Worm (Caenorhabditis elegans) whole organism, L4 larva: Measurements from ENCODE around the gene srw-13.

Experiments
- F10B5.3 ChIP-seq: sonication (generic microtip); optimal IDR thresholded peaks from 2 replicates; lab custom pipeline; 2016; ENCODE audit warnings: mild to moderate bottlenecking, missing genetic modification characterization, missing compliant biosample characterization
- F26F4.8 ChIP-seq: fragments of 200-800 bp; sonication (Bioruptor generic); conservative IDR thresholded peaks from 2 replicates; pipeline ENCODE4 v1.3.6; 2022; ENCODE audit warnings: missing genetic modification characterization, missing compliant biosample characterization
- F37D6.2 ChIP-seq: sonication (generic microtip); optimal IDR thresholded peaks from 2 replicates; lab custom pipeline; 2016; ENCODE audit warnings: mild to moderate bottlenecking, missing genetic modification characterization, missing compliant biosample characterization
- F44E2.7 ChIP-seq: fragments of 200-800 bp; sonication (Bioruptor generic); IDR thresholded peaks from 2 replicates; pipeline ENCODE4 v2.1.2; 2022; ENCODE audit warnings: missing genetic modification characterization, missing compliant biosample characterization
- T26A8.4 ChIP-seq: fragments of 200-800 bp; sonication (Bioruptor generic); IDR thresholded peaks from 2 replicates; pipeline ENCODE4 v1.3.6; 2022; ENCODE audit warnings: missing genetic modification characterization, missing compliant biosample characterization
- Y105C5A.15 ChIP-seq: fragments of 200-800 bp; sonication (Bioruptor generic); IDR thresholded peaks from 2 replicates; pipeline ENCODE4 v1.3.6; 2022; ENCODE audit warnings: missing genetic modification characterization, missing compliant biosample characterization
- Y48G9A.11 ChIP-seq: fragments of 200-800 bp; sonication (Bioruptor generic); IDR thresholded peaks from 2 replicates; pipeline ENCODE4 v1.3.6; 2022; ENCODE audit warnings: missing genetic modification reagents, missing genetic modification characterization, missing compliant biosample characterization
- ZK337.2 ChIP-seq: fragments of 200-800 bp; sonication (Bioruptor generic); IDR thresholded peaks from 2 replicates; pipeline ENCODE4 v1.3.6; 2022; ENCODE audit warnings: missing genetic modification reagents, missing genetic modification characterization, missing compliant biosample characterization
- aha-1 ChIP-seq: fragments of 150-350 bp; peaks from one replicate; lab custom pipeline; 2014; ENCODE audit warnings: missing biosample characterization, missing genetic modification characterization
- attf-4 ChIP-seq: sonication (generic microtip); optimal IDR thresholded peaks from 3 replicates; lab custom pipeline; 2017; ENCODE audit warnings: missing biosample characterization, missing genetic modification characterization
- ceh-82 ChIP-seq: sonication (generic microtip); optimal IDR thresholded peaks from 2 replicates; lab custom pipeline; 2017; ENCODE audit warnings: missing biosample characterization, missing genetic modification characterization
- cey-2 ChIP-seq: sonication (generic microtip); optimal IDR thresholded peaks from 3 replicates; lab custom pipeline; 2017; ENCODE audit warnings: missing genetic modification characterization, mild to moderate bottlenecking, missing compliant biosample characterization, antibody characterized with exemption, borderline replicate concordance; ENCODE audit not compliant: insufficient read depth
- ctbp-1 ChIP-seq: fragments of 200-800 bp; sonication (Bioruptor generic); IDR thresholded peaks from 2 replicates; pipeline ENCODE4 v1.3.6; 2022; ENCODE audit warnings: missing genetic modification reagents, missing genetic modification characterization, missing compliant biosample characterization
- daf-12 ChIP-seq: fragments of 150-350 bp; optimal IDR thresholded peaks from 2 replicates; lab custom pipeline; 2014; ENCODE audit warnings: missing biosample characterization, missing genetic modification reagents, missing genetic modification characterization
- daf-16 ChIP-seq, 3 experiments: sonication (generic microtip); optimal IDR thresholded peaks; 2 replicates each; lab custom pipeline; 2016 to 2017; ENCODE audit warnings: missing genetic modification characterization in 3 of 3, missing genetic modification reagents in 3 of 3, mild to moderate bottlenecking in 2 of 3, missing compliant biosample characterization in 2 of 3, missing biosample characterization in 1 of 3, moderate library complexity in 1 of 3
- daf-19 ChIP-seq: fragments of 200-800 bp; sonication (Bioruptor generic); conservative IDR thresholded peaks from 2 replicates; pipeline ENCODE4 v1.3.6; 2022; ENCODE audit warnings: missing genetic modification characterization, missing compliant biosample characterization
- dmd-6 ChIP-seq: fragments of 200-800 bp; sonication (Bioruptor generic); IDR thresholded peaks from 2 replicates; pipeline ENCODE4 v1.3.6; 2022; ENCODE audit warnings: missing genetic modification reagents, missing genetic modification characterization, missing compliant biosample characterization
- dpl-1 ChIP-seq: fragments of 150-350 bp; optimal IDR thresholded peaks from 2 replicates; lab custom pipeline; 2014; ENCODE audit warnings: missing biosample characterization, missing genetic modification reagents, missing genetic modification characterization
- duxl-1 ChIP-seq: sonication (generic microtip); optimal IDR thresholded peaks from 2 replicates; lab custom pipeline; 2016; ENCODE audit warnings: mild to moderate bottlenecking, missing genetic modification characterization, moderate library complexity, missing compliant biosample characterization; ENCODE audit not compliant: poor library complexity
- fos-1 ChIP-seq: fragments of 150-350 bp; optimal IDR thresholded peaks from 2 replicates; lab custom pipeline; 2014; ENCODE audit warnings: missing biosample characterization, missing genetic modification characterization
- hif-1 ChIP-seq, 2 experiments: sonication (generic microtip); optimal IDR thresholded peaks; 2 replicates each; lab custom pipeline; 2016 to 2017; ENCODE audit warnings: missing compliant biosample characterization in 2 of 2, missing genetic modification characterization in 2 of 2, missing genetic modification reagents in 2 of 2, missing genotype in 2 of 2, mild to moderate bottlenecking in 1 of 2
- hmg-1.1 ChIP-seq: fragments of 200-800 bp; sonication (Bioruptor generic); IDR thresholded peaks from 2 replicates; pipeline ENCODE4 v1.3.6; 2022; ENCODE audit warnings: missing genetic modification reagents, missing genetic modification characterization, missing compliant biosample characterization
- lin-1 ChIP-seq: fragments of 200-800 bp; sonication (Bioruptor generic); IDR thresholded peaks from 2 replicates; pipeline ENCODE4 v1.3.6; 2022; ENCODE audit warnings: missing genetic modification reagents, missing genetic modification characterization, missing compliant biosample characterization
- lin-29 ChIP-seq: fragments of 200-800 bp; sonication (Bioruptor generic); IDR thresholded peaks from 2 replicates; pipeline ENCODE4 v1.3.6; 2022; ENCODE audit warnings: missing genetic modification reagents, missing genetic modification characterization, missing compliant biosample characterization
- lin-38 ChIP-seq: fragments of 200-800 bp; sonication (Bioruptor generic); IDR thresholded peaks from 2 replicates; pipeline ENCODE4 v1.3.6; 2022; ENCODE audit warnings: missing genetic modification reagents, missing genetic modification characterization, missing compliant biosample characterization
- lin-39 ChIP-seq: fragments of 150-350 bp; optimal IDR thresholded peaks from 2 replicates; lab custom pipeline; 2014; ENCODE audit warnings: missing biosample characterization, missing genetic modification reagents, missing genetic modification characterization
- lir-3 ChIP-seq: sonication (generic microtip); optimal IDR thresholded peaks from 2 replicates; lab custom pipeline; 2016; ENCODE audit warnings: mild to moderate bottlenecking, missing genetic modification characterization, missing compliant biosample characterization
- mdl-1 ChIP-seq, 2 experiments: fragments of 150-350 bp in 1 of 2; sonication (generic microtip) in 1 of 2; optimal IDR thresholded peaks; 2 replicates each; lab custom pipeline; 2014 to 2017; ENCODE audit warnings: missing biosample characterization in 2 of 2, missing genetic modification characterization in 2 of 2
- mep-1 ChIP-seq: fragments of 150-350 bp; sonication (generic microtip); optimal IDR thresholded peaks from 3 replicates; lab custom pipeline; 2014; ENCODE audit warnings: missing biosample characterization, missing genetic modification characterization
- mes-2 ChIP-seq: sonication (generic microtip); optimal IDR thresholded peaks from 2 replicates; lab custom pipeline; 2016; ENCODE audit warnings: missing genotype, mild to moderate bottlenecking, missing genetic modification characterization, missing compliant biosample characterization; ENCODE audit not compliant: poor library complexity, severe bottlenecking
- mxl-3 ChIP-seq: fragments of 200-800 bp; sonication (Bioruptor generic); optimal IDR thresholded peaks from 2 replicates; lab custom pipeline; 2018; ENCODE audit warnings: mild to moderate bottlenecking, missing genetic modification characterization, missing compliant biosample characterization
- nhr-41 ChIP-seq: fragments of 200-800 bp; sonication (Bioruptor generic); IDR thresholded peaks from 2 replicates; pipeline ENCODE4 v1.3.6; 2022; ENCODE audit warnings: missing genetic modification reagents, missing genetic modification characterization, missing compliant biosample characterization
- nhr-42 ChIP-seq: fragments of 200-800 bp; sonication (Bioruptor generic); IDR thresholded peaks from 2 replicates; pipeline ENCODE4 v1.3.6; 2022; ENCODE audit warnings: missing genetic modification characterization, missing compliant biosample characterization
- nhr-6 ChIP-seq: fragments of 150-350 bp; optimal IDR thresholded peaks from 2 replicates; lab custom pipeline; 2014; ENCODE audit warnings: missing biosample characterization, missing genetic modification characterization
- pha-4 ChIP-seq, 2 experiments: fragments of 150-350 bp in 1 of 2; fragments of 200-800 bp in 1 of 2; sonication (Bioruptor generic) in 1 of 2; IDR thresholded peaks in 1 of 2; optimal IDR thresholded peaks in 1 of 2; 2 replicates each; pipeline versions ENCODE4 v1.3.6 to Lab custom; 2014 to 2022; ENCODE audit warnings: missing genetic modification characterization in 2 of 2, missing genetic modification reagents in 2 of 2, missing biosample characterization in 1 of 2, missing compliant biosample characterization in 1 of 2
- php-3 ChIP-seq: fragments of 200-800 bp; sonication (Bioruptor generic); IDR thresholded peaks from 2 replicates; pipeline ENCODE4 v1.3.6; 2022; ENCODE audit warnings: missing genetic modification reagents, missing genetic modification characterization, missing compliant biosample characterization
- snpc-4 ChIP-seq: fragments of 150-350 bp; optimal IDR thresholded peaks from 2 replicates; lab custom pipeline; 2014; ENCODE audit warnings: missing biosample characterization, missing genetic modification characterization
- spr-1 ChIP-seq: sonication (generic microtip); optimal IDR thresholded peaks from 2 replicates; lab custom pipeline; 2016; ENCODE audit warnings: mild to moderate bottlenecking, missing genetic modification characterization, missing compliant biosample characterization
- unc-130 ChIP-seq: sonication (generic microtip); optimal IDR thresholded peaks from 2 replicates; lab custom pipeline; 2016; ENCODE audit warnings: missing genetic modification reagents, missing genetic modification characterization, missing compliant biosample characterization
- zag-1 ChIP-seq: fragments of 150-350 bp; optimal IDR thresholded peaks from 2 replicates; lab custom pipeline; 2014; ENCODE audit warnings: missing biosample characterization, missing genetic modification characterization
- zip-11 ChIP-seq: fragments of 200-800 bp; sonication (Bioruptor generic); IDR thresholded peaks from 2 replicates; pipeline ENCODE4 v1.3.6; 2022; ENCODE audit warnings: missing genetic modification characterization, missing compliant biosample characterization

Gene srw-13

ce11 chrV:15192377-15192776 lies 39.9 kb upstream of the srw-13 start, which contains the start of gene plc-2 (continued):
- TF ChIP-seq ZK337.2 (GFP tag; lab: Robert Waterston, UW) (no peak), lin-38 (GFP tag; lab: Robert Waterston, UW) (peak; percentile 35; the same call in 1 of the 2 replicates), cey-2 (tag; lab: Kevin White, UChicago) (no peak), F10B5.3 (tag; lab: Kevin White, UChicago) (no peak), pha-4 (GFP tag; IDR thresholded peaks at IDR 0.05; lab: Robert Waterston, UW) (no peak), pha-4 (tag; optimal IDR thresholded peaks at IDR 0.05; lab: Kevin White, UChicago) (peak; percentile 32), lin-1 (GFP tag; lab: Robert Waterston, UW) (no peak), mxl-3 (peak; percentile 24), daf-19 (GFP tag; lab: Robert Waterston, UW) (no peak), Y48G9A.11 (GFP tag; lab: Robert Waterston, UW) (no peak), dpl-1 (GFP tag; lab: Kevin White, UChicago) (no peak), php-3 (GFP tag; lab: Robert Waterston, UW) (no peak), lin-39 (no peak), snpc-4 (tag; lab: Kevin White, UChicago) (no peak), ceh-82 (tag; lab: Kevin White, UChicago) (no peak), unc-130 (GFP tag; lab: Kevin White, UChicago) (no peak), nhr-42 (GFP tag; lab: Robert Waterston, UW) (no peak), fos-1 (tag; lab: Kevin White, UChicago) (no peak), mes-2 (tag; lab: Kevin White, UChicago) (peak; percentile 35), ctbp-1 (no peak), attf-4 (tag; lab: Kevin White, UChicago) (no peak), nhr-41 (no peak), spr-1 (tag; lab: Kevin White, UChicago) (no peak), T26A8.4 (GFP tag; lab: Robert Waterston, UW) (no peak), daf-16 (GFP tag; optimal IDR thresholded peaks at IDR 0.05; lab: Kevin White, UChicago) (no peak), daf-16 (tag; optimal IDR thresholded peaks at IDR 0.05; lab: Kevin White, UChicago) (peak; percentile 44), hmg-1.1 (GFP tag; lab: Robert Waterston, UW) (no peak), F37D6.2 (tag; lab: Kevin White, UChicago) (no peak), dmd-6 (GFP tag; lab: Robert Waterston, UW) (peak; percentile 76), hif-1 (tag; optimal IDR thresholded peaks at IDR 0.05; lab: Kevin White, UChicago) (no peak), nhr-6 (tag; lab: Kevin White, UChicago) (peak; percentile 81), zip-11 (GFP tag; lab: Robert Waterston, UW) (no peak), lir-3 (tag; lab: Kevin White, UChicago) (no peak), Y105C5A.15 (GFP tag; lab: Robert Waterston, UW) (no peak), daf-12 (tag; lab: Kevin White, UChicago) (no peak), zag-1 (tag; lab: Kevin White, UChicago) (no peak), lin-29 (GFP tag; lab: Robert Waterston, UW) (no peak), mdl-1 (tag; optimal IDR thresholded peaks at IDR 0.05; lab: Kevin White, UChicago) (no peak), aha-1 (tag; lab: Kevin White, UChicago) (no peak), F26F4.8 (no peak), F44E2.7 (GFP tag; lab: Robert Waterston, UW) (no peak), duxl-1 (no peak), mep-1 (tag; lab: Kevin White, UChicago) (peak; percentile 13)
